Worm (Caenorhabditis elegans) whole organism, early embryonic: ENCODE data around the gene W06A7.4.

Experiments
- B0310.2 ChIP-seq: sonication (generic microtip); optimal IDR thresholded peaks from 2 replicates; lab custom pipeline; 2016; ENCODE audit warnings: mild to moderate bottlenecking, missing genetic modification characterization, missing compliant biosample characterization
- F13C5.2 ChIP-seq: sonication (generic microtip); optimal IDR thresholded peaks from 2 replicates; lab custom pipeline; 2017; ENCODE audit warnings: mild to moderate bottlenecking, missing genetic modification characterization, inconsistent platforms, missing compliant biosample characterization
- aly-1 ChIP-seq: sonication (generic microtip); optimal IDR thresholded peaks from 2 replicates; lab custom pipeline; 2016; ENCODE audit warnings: missing genetic modification characterization, missing compliant biosample characterization
- ama-1 ChIP-seq: fragments of 150-350 bp; optimal IDR thresholded peaks from 2 replicates; lab custom pipeline; 2014
- ceh-13 ChIP-seq: fragments of 200-800 bp; sonication (Bioruptor generic); optimal IDR thresholded peaks from 2 replicates; lab custom pipeline; 2018; ENCODE audit warnings: mild to moderate bottlenecking, missing genetic modification characterization, missing compliant biosample characterization
- ceh-36 ChIP-seq: sonication (generic microtip); optimal IDR thresholded peaks from 2 replicates; lab custom pipeline; 2016; ENCODE audit warnings: missing genetic modification characterization, inconsistent platforms, missing compliant biosample characterization
- ets-7 ChIP-seq: sonication (generic microtip); optimal IDR thresholded peaks from 2 replicates; lab custom pipeline; 2016; ENCODE audit warnings: missing genotype, missing genetic modification characterization, missing compliant biosample characterization
- flt-1 ChIP-seq: fragments of 200-800 bp; sonication (Bioruptor generic); IDR thresholded peaks from 2 replicates; pipeline ENCODE4 v1.3.6; 2022; ENCODE audit warnings: missing genetic modification characterization, missing compliant biosample characterization
- hmbx-1 ChIP-seq: sonication (generic microtip); optimal IDR thresholded peaks from 2 replicates; lab custom pipeline; 2016; ENCODE audit warnings: mild to moderate bottlenecking, missing genetic modification characterization, missing compliant biosample characterization
- hmg-4 ChIP-seq: fragments of 200-800 bp; sonication (Bioruptor generic); optimal IDR thresholded peaks from 2 replicates; lab custom pipeline; 2018; ENCODE audit warnings: mild to moderate bottlenecking, missing genetic modification characterization, missing compliant biosample characterization
- hnd-1 ChIP-seq: sonication (generic microtip); optimal IDR thresholded peaks from 2 replicates; lab custom pipeline; 2016; ENCODE audit warnings: missing genetic modification characterization, missing compliant biosample characterization
- pes-1 ChIP-seq: fragments of 200-800 bp; sonication (Bioruptor generic); IDR thresholded peaks from 2 replicates; pipeline ENCODE4 v1.3.6; 2022; ENCODE audit warnings: missing genetic modification reagents, missing genetic modification characterization, missing compliant biosample characterization
- scrt-1 ChIP-seq: fragments of 200-800 bp; sonication (Bioruptor generic); IDR thresholded peaks from 2 replicates; pipeline ENCODE4 v1.3.6; 2022; ENCODE audit warnings: missing genetic modification characterization, missing compliant biosample characterization
- sea-1 ChIP-seq: fragments of 200-800 bp; sonication (Bioruptor generic); conservative IDR thresholded peaks from 2 replicates; pipeline ENCODE4 v1.3.6; 2022; ENCODE audit warnings: missing genetic modification characterization, missing compliant biosample characterization
- tbx-11 ChIP-seq: fragments of 200-800 bp; sonication (Bioruptor generic); IDR thresholded peaks from 2 replicates; pipeline ENCODE4 v1.3.6; 2022; ENCODE audit warnings: missing genetic modification characterization, missing compliant biosample characterization
- tbx-37 ChIP-seq: fragments of 200-800 bp; sonication (Bioruptor generic); conservative IDR thresholded peaks from 2 replicates; pipeline ENCODE4 v1.3.6; 2022; ENCODE audit warnings: missing genetic modification reagents, missing genetic modification characterization, missing compliant biosample characterization
- tra-4 ChIP-seq: sonication (generic microtip); optimal IDR thresholded peaks from 2 replicates; lab custom pipeline; 2017; ENCODE audit warnings: missing genetic modification characterization, missing compliant biosample characterization

W06A7.4 gene

ce11 chrV:14824124-14824523, at the start of gene W06A7.4:
Gene W06A7.4 (plus strand): TSS chrV:14824424.
- TF ChIP-seq hmbx-1 (no peak), tbx-37 (GFP tag; lab: Robert Waterston, UW) (no peak), ama-1 (lab: Kevin White, UChicago) (no peak), B0310.2 (tag; lab: Kevin White, UChicago) (no peak), ceh-13 (GFP tag; lab: Kevin White, UChicago) (no peak), ets-7 (tag; lab: Kevin White, UChicago) (no peak), scrt-1 (GFP tag; lab: Robert Waterston, UW) (no peak), tbx-11 (GFP tag; lab: Robert Waterston, UW) (no peak), hnd-1 (tag; lab: Kevin White, UChicago) (no peak), aly-1 (tag; lab: Kevin White, UChicago) (no peak), F13C5.2 (tag; lab: Kevin White, UChicago) (no peak), flt-1 (GFP tag; lab: Robert Waterston, UW) (no peak), pes-1 (GFP tag; lab: Robert Waterston, UW) (no peak), sea-1 (GFP tag; lab: Robert Waterston, UW) (no peak), tra-4 (tag; lab: Kevin White, UChicago) (no peak)

DNA sequence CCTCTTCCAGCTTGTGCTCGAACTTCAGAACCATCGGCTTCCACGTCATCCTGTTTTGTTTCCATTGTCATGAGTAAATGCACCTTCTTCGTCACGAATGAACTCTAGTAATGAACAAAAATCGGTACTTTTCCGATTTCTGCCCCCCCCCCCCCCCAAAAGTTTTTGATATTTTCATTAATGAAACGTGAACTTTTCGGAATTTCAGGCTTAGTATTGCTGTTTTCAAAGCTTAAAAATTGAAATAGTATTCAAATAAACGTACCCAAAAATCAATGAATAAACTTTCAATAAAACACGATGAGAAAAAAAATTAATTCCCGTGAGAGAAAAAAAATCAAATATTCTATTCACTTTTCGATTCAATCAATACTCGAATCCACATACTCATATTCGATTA, 44.6 kb upstream of the W06A7.4 start, which contains the start of the genes scrm-7 and Y50E8A.10:
scrm-7 (minus strand) TSS at position 101 of the 400 bp plus-strand sequence.
Y50E8A.10 (plus strand) TSS at position 353 of the 400 bp plus-strand sequence.
- TF ChIP-seq tbx-37 (GFP tag; lab: Robert Waterston, UW), result no peak
- no peak for TF ChIP-seq ama-1 (lab: Kevin White, UChicago)
- no peak for TF ChIP-seq tbx-11 (GFP tag; lab: Robert Waterston, UW)
- TF ChIP-seq F13C5.2 (tag; lab: Kevin White, UChicago), result no peak
- no peak for TF ChIP-seq ceh-36 (tag; lab: Kevin White, UChicago)
- no peak for TF ChIP-seq sea-1 (GFP tag; lab: Robert Waterston, UW)
- no peak for TF ChIP-seq hnd-1 (tag; lab: Kevin White, UChicago)
- TF ChIP-seq aly-1 (tag; lab: Kevin White, UChicago), result no peak
- no peak for TF ChIP-seq ceh-13 (GFP tag; lab: Kevin White, UChicago)
- no peak for TF ChIP-seq tra-4 (tag; lab: Kevin White, UChicago)

- TF ChIP-seq ceh-13 (GFP tag; lab: Kevin White, UChicago) (no peak), pes-1 (GFP tag; lab: Robert Waterston, UW) (no peak), tra-4 (tag; lab: Kevin White, UChicago) (no peak), F13C5.2 (tag; lab: Kevin White, UChicago) (no peak), hmg-4 (GFP tag; lab: Kevin White, UChicago) (no peak), ets-7 (tag; lab: Kevin White, UChicago) (no peak), ama-1 (lab: Kevin White, UChicago) (no peak), tbx-37 (GFP tag; lab: Robert Waterston, UW) (no peak), hnd-1 (tag; lab: Kevin White, UChicago) (no peak), B0310.2 (tag; lab: Kevin White, UChicago) (no peak), sea-1 (GFP tag; lab: Robert Waterston, UW) (no peak)
Observed at ce11 chrV:14781130-14781529, 43.1 kb upstream of the W06A7.4 start, which contains the start of gene Y50E8A.11. Gene Y50E8A.11 (plus strand): TSS chrV:14781430.

ce11 chrV:14784160-14784774, 40.0 kb upstream of the W06A7.4 start, which contains the start of gene Y50E8A.12:
Gene Y50E8A.12 (minus strand): TSS chrV:14784210.
- TF ChIP-seq flt-1 (GFP tag; lab: Robert Waterston, UW), result no peak
- no peak for TF ChIP-seq B0310.2 (tag; lab: Kevin White, UChicago)
- TF ChIP-seq tbx-11 (GFP tag; lab: Robert Waterston, UW), result no peak
- TF ChIP-seq sea-1 (GFP tag; lab: Robert Waterston, UW), result no peak
- no peak for TF ChIP-seq scrt-1 (GFP tag; lab: Robert Waterston, UW)
- no peak for TF ChIP-seq ceh-36 (tag; lab: Kevin White, UChicago)
- TF ChIP-seq ets-7 (tag; lab: Kevin White, UChicago), result no peak
- no peak for TF ChIP-seq hmbx-1

DNA sequence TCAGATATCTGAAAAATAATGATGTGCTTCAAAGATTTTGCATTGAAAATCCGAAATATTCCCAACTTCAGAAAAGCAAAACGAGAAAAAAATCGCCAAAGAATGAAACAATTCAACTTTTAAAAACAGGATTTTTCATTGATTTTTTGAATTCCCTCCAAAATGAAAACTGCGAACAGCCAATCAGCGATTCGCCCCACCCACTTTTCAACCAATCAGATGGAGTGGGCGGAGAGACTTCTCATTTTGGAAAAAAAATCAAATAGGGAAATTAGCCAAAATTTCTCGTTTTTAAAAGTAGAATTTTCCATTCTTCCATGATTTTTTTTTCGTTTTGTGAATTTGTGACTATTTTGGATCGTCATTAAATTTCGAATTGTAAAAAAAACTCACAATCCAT, 39.4 kb upstream of the W06A7.4 start:
- no peak for TF ChIP-seq tra-4 (tag; lab: Kevin White, UChicago)
- no peak for TF ChIP-seq B0310.2 (tag; lab: Kevin White, UChicago)
- TF ChIP-seq ceh-13 (GFP tag; lab: Kevin White, UChicago), result no peak
- TF ChIP-seq aly-1 (tag; lab: Kevin White, UChicago), result no peak
- no peak for TF ChIP-seq flt-1 (GFP tag; lab: Robert Waterston, UW)
- no peak for TF ChIP-seq sea-1 (GFP tag; lab: Robert Waterston, UW)
- no peak for TF ChIP-seq ceh-36 (tag; lab: Kevin White, UChicago)
- no peak for TF ChIP-seq tbx-11 (GFP tag; lab: Robert Waterston, UW)
- no peak for TF ChIP-seq hmbx-1

DNA sequence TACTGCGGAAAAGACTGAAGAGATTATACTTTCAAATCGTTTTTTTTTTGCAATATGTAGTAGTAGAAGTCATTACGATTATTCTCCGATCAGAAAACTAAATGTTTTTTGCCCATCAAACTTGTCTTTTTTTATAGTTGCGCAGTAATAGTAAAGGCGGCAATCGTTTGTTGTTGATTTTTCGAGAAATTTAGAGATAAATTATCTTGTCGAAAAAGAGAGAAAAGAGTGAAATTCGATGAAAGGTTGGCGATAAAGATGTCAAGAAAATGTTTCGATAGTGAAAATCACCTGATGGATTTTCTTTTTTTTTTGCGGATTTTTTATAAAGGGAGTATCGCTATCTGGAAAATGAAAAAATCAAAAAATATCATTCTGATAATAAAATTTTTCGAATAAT, 35.8 kb upstream of the W06A7.4 start:
- no peak for TF ChIP-seq tbx-11 (GFP tag; lab: Robert Waterston, UW)
- no peak for TF ChIP-seq ceh-36 (tag; lab: Kevin White, UChicago)
- no peak for TF ChIP-seq hnd-1 (tag; lab: Kevin White, UChicago)
- TF ChIP-seq ets-7 (tag; lab: Kevin White, UChicago), result no peak
- TF ChIP-seq hmbx-1, result no peak
- TF ChIP-seq B0310.2 (tag; lab: Kevin White, UChicago), result no peak
- no peak for TF ChIP-seq ama-1 (lab: Kevin White, UChicago)
- no peak for TF ChIP-seq hmg-4 (GFP tag; lab: Kevin White, UChicago)
- TF ChIP-seq tbx-37 (GFP tag; lab: Robert Waterston, UW), result no peak
- no peak for TF ChIP-seq pes-1 (GFP tag; lab: Robert Waterston, UW)
- TF ChIP-seq tra-4 (tag; lab: Kevin White, UChicago), result no peak
- no peak for TF ChIP-seq scrt-1 (GFP tag; lab: Robert Waterston, UW)
- no peak for TF ChIP-seq sea-1 (GFP tag; lab: Robert Waterston, UW)
